Worm (Caenorhabditis elegans): Measurements from ENCODE around the gene W03C9.1.

Gene W03C9.1

DNA sequence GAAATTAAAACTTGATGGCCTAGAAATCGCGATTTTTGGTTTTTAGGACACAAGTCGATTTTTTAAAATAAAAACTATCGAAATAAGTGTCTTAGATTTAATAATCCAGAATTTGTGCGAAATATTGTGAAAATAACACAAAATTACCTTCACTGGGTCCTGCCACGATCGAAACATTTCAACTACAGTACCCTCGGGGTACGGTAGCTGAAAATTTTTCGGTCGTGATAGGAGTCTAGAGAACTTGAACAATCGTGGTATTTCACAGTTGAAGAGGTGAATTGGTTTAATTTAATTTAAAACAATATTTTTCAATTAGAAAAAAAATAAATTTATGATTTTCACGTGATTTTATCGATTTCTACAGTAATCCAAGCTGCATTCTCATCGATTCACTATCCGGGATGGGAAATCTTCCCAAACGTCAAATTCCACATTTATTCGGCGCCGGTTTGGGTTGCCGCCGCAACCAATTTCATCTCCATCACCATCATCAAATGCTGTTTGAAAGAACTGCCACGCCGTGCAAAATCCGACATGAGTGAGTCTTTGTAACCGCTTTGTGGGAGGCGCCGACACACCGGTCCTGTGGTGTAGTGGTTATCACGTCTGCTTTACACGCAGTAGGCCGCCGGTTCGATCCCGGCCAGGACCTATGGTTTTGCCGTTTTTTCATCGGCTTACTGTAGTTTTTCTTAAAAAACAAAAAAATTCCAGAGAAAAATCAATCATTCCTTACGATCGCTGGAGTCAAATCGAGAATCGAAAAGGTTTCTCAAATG, 2.9 kb downstream of the W03C9.1 start:
- TF ChIP-seq elt-1 (tag; optimal IDR thresholded peaks at IDR 0.05) = no peak
- TF ChIP-seq nhr-6 (tag; optimal IDR thresholded peaks at IDR 0.05) = no peak
- TF ChIP-seq aly-2 (tag; optimal IDR thresholded peaks at IDR 0.05) = no peak
- no peak for TF ChIP-seq mdl-1 (tag; optimal IDR thresholded peaks at IDR 0.05)
- no peak for TF ChIP-seq R02D3.7 (tag; optimal IDR thresholded peaks at IDR 0.05)
- TF ChIP-seq ceh-82 (tag; optimal IDR thresholded peaks at IDR 0.05) = no peak
- no peak for TF ChIP-seq unc-39 (tag; optimal IDR thresholded peaks at IDR 0.05)
- TF ChIP-seq sma-9 (GFP tag; optimal IDR thresholded peaks at IDR 0.05) = no peak
- no peak for TF ChIP-seq sma-9 (tag; optimal IDR thresholded peaks at IDR 0.05)
- TF ChIP-seq blmp-1 (tag; optimal IDR thresholded peaks at IDR 0.05; ENCODE audit: insufficient read depth) = no peak
- TF ChIP-seq lsy-2 (tag; optimal IDR thresholded peaks at IDR 0.05) = peak in 1 of 2 experiments; percentile 61
- TF ChIP-seq skn-1 (tag; optimal IDR thresholded peaks at IDR 0.05) = no peak
- TF ChIP-seq snpc-4 (tag; optimal IDR thresholded peaks at IDR 0.05) = no peak
- no peak for TF ChIP-seq ama-1 (optimal IDR thresholded peaks at IDR 0.05)
- TF ChIP-seq unc-62 (GFP tag; optimal IDR thresholded peaks at IDR 0.05) = no peak
- TF ChIP-seq nhr-12 (tag; optimal IDR thresholded peaks at IDR 0.05) = no peak
- TF ChIP-seq F13H6.1 (tag; optimal IDR thresholded peaks at IDR 0.05) = peak; percentile 61
- no peak for TF ChIP-seq mbf-1 (tag; optimal IDR thresholded peaks at IDR 0.05)
- peak; percentile 34 for TF ChIP-seq C34F6.9 (tag; optimal IDR thresholded peaks at IDR 0.05)
- TF ChIP-seq nhr-11 (tag; optimal IDR thresholded peaks at IDR 0.05) = no peak
- peak; percentile 16 for TF ChIP-seq fos-1 (tag; optimal IDR thresholded peaks at IDR 0.05)
- no peak for TF ChIP-seq egl-27 (tag; optimal IDR thresholded peaks at IDR 0.05)
- TF ChIP-seq ztf-4 (tag; optimal IDR thresholded peaks at IDR 0.05) = no peak
- peak; percentile 46 for TF ChIP-seq lin-13 (GFP tag; optimal IDR thresholded peaks at IDR 0.05)
- no peak for TF ChIP-seq lin-39 (tag; optimal IDR thresholded peaks at IDR 0.05)
- TF ChIP-seq nhr-129 (tag; optimal IDR thresholded peaks at IDR 0.05) = peak; percentile 68
- no peak for TF ChIP-seq alr-1 (tag; optimal IDR thresholded peaks at IDR 0.05)
- TF ChIP-seq sma-3 (GFP tag; optimal IDR thresholded peaks at IDR 0.05) = peak; percentile 39
- no peak for TF ChIP-seq peb-1 (tag; optimal IDR thresholded peaks at IDR 0.05)
- no peak for TF ChIP-seq ZK546.5 (tag; optimal IDR thresholded peaks at IDR 0.05)
- TF ChIP-seq nhr-10 (tag; optimal IDR thresholded peaks at IDR 0.05) = no peak
- no peak for TF ChIP-seq ceh-16 (tag; optimal IDR thresholded peaks at IDR 0.05)
- peak; percentile 10 for TF ChIP-seq nhr-21 (tag; optimal IDR thresholded peaks at IDR 0.05)
- TF ChIP-seq unc-55 (GFP tag; optimal IDR thresholded peaks at IDR 0.05) = peak; percentile 70
- no peak for TF ChIP-seq elt-3 (tag; optimal IDR thresholded peaks at IDR 0.05)
- TF ChIP-seq dmd-4 (tag; optimal IDR thresholded peaks at IDR 0.05) = no peak
- TF ChIP-seq nhr-23 (tag; optimal IDR thresholded peaks at IDR 0.05) = no peak
- no peak for TF ChIP-seq nhr-25 (tag; optimal IDR thresholded peaks at IDR 0.05)
- TF ChIP-seq ztf-11 (tag; optimal IDR thresholded peaks at IDR 0.05) = no peak
- TF ChIP-seq sem-4 (tag; optimal IDR thresholded peaks at IDR 0.05) = no peak
- TF ChIP-seq nhr-237 (tag; optimal IDR thresholded peaks at IDR 0.05) = no peak
- TF ChIP-seq ztf-1 (GFP tag; conservative IDR thresholded peaks at IDR 0.05) = no peak
- no peak for TF ChIP-seq zag-1 (tag; optimal IDR thresholded peaks at IDR 0.05)
- TF ChIP-seq Y55F3AM.14 (GFP tag; optimal IDR thresholded peaks at IDR 0.05) = no peak
- TF ChIP-seq gmeb-1 (tag; optimal IDR thresholded peaks at IDR 0.05) = peak; percentile 15
- TF ChIP-seq crh-2 (tag; optimal IDR thresholded peaks at IDR 0.05) = peak; percentile 28
- TF ChIP-seq nhr-77 (tag; optimal IDR thresholded peaks at IDR 0.05) = no peak
- TF ChIP-seq lin-11 (tag; optimal IDR thresholded peaks at IDR 0.05) = peak; percentile 39
- TF ChIP-seq mab-5 (tag; optimal IDR thresholded peaks at IDR 0.05) = no peak

Measured in whole organism, L2 larva.